Worm (Caenorhabditis elegans) whole organism, young adult: ENCODE data around the gene fbxa-82.

Source experiments
- ama-1 ChIP-seq, 3 experiments: fragments of 150-350 bp in 1 of 3; sonication (generic microtip) in 2 of 3; optimal IDR thresholded peaks; 2 replicates each; lab custom pipeline; 2014 to 2018; ENCODE audit warnings: missing biosample characterization in 2 of 3, missing genetic modification characterization in 2 of 3, missing genetic modification reagents in 2 of 3
- dox-1 ChIP-seq: fragments of 200-800 bp; sonication (Bioruptor generic); IDR thresholded peaks from 2 replicates; pipeline ENCODE4 v1.3.6; 2022; ENCODE audit warnings: missing genetic modification reagents, missing genetic modification characterization, missing compliant biosample characterization
- let-526 ChIP-seq: fragments of 200-800 bp; sonication (Bioruptor generic); IDR thresholded peaks from 2 replicates; pipeline ENCODE4 v1.3.6; 2022; ENCODE audit warnings: missing genetic modification reagents, missing genetic modification characterization, missing compliant biosample characterization
- lsy-27 ChIP-seq: sonication (generic microtip); optimal IDR thresholded peaks from 2 replicates; lab custom pipeline; 2017; ENCODE audit warnings: missing genetic modification characterization, mild to moderate bottlenecking, missing compliant biosample characterization, antibody characterized with exemption, missing genotype, borderline replicate concordance; ENCODE audit not compliant: insufficient read depth

ce11 chrV:15055873-15056272 is 3.5 kb upstream of the fbxa-82 start, which contains the start of gene C25D7.16:
- TF ChIP-seq lsy-27 (tag; lab: Kevin White, UChicago) = no peak
- TF ChIP-seq let-526 (GFP tag; lab: Robert Waterston, UW) = no peak
- no peak for TF ChIP-seq dox-1
- TF ChIP-seq ama-1 (optimal IDR thresholded peaks at IDR 0.05; lab: Kevin White, UChicago) = no peak
- TF ChIP-seq ama-1 (GFP tag; optimal IDR thresholded peaks at IDR 0.05; lab: Kevin White, UChicago) = no peak
